Worm (Caenorhabditis elegans): ENCODE data around the gene F56D6.20.

Gene F56D6.20

ce11 chrIV:3914462-3914861 is 1.8 kb downstream of the F56D6.20 start, which contains the start of gene F56D6.19:
F56D6.19 (plus strand) TSS chrIV:3914762.
- TF ChIP-seq ceh-58 (GFP tag; IDR thresholded peaks at IDR 0.05) = no peak

ce11 chrIV:3915296-3915695 is 2.6 kb downstream of the F56D6.20 start, which contains the start of gene srz-20:
srz-20 (plus strand) TSS chrIV:3915596.
- TF ChIP-seq egrh-3 (GFP tag; IDR thresholded peaks at IDR 0.05) (no peak), tbp1 (GFP tag; optimal IDR thresholded peaks at IDR 0.05) (no peak), athp-1 (tag; optimal IDR thresholded peaks at IDR 0.05) (no peak), F55B11.4 (tag; optimal IDR thresholded peaks at IDR 0.05; ENCODE audit: borderline replicate concordance, insufficient read depth) (no peak), lin-40 (tag; optimal IDR thresholded peaks at IDR 0.05) (no peak), ceh-58 (GFP tag; IDR thresholded peaks at IDR 0.05) (no peak), let-526 (GFP tag; IDR thresholded peaks at IDR 0.05) (no peak), sea-2 (GFP tag; IDR thresholded peaks at IDR 0.05) (no peak), tlf-1 (GFP tag; optimal IDR thresholded peaks at IDR 0.05) (no peak), aptf-3 (GFP tag; IDR thresholded peaks at IDR 0.05) (no peak), cebp-1 (GFP tag; IDR thresholded peaks at IDR 0.05) (no peak), cebp-1 (tag; optimal IDR thresholded peaks at IDR 0.05) (no peak), dpl-1 (GFP tag; optimal IDR thresholded peaks at IDR 0.05) (no peak), hrde-1 (tag; optimal IDR thresholded peaks at IDR 0.05; ENCODE audit: borderline replicate concordance) (no peak), nhr-179 (tag; optimal IDR thresholded peaks at IDR 0.05) (no peak), rpc-1 (optimal IDR thresholded peaks at IDR 0.05) (no peak), rpc-1 (tag; optimal IDR thresholded peaks at IDR 0.05) (no peak), hmg-1.2 (GFP tag; IDR thresholded peaks at IDR 0.05) (no peak)

- TF ChIP-seq ztf-18 (tag; optimal IDR thresholded peaks at IDR 0.05) = no peak
- TF ChIP-seq hrde-1 (tag; optimal IDR thresholded peaks at IDR 0.05; ENCODE audit: borderline replicate concordance) = no peak
- no peak for TF ChIP-seq ceh-27 (GFP tag; optimal IDR thresholded peaks at IDR 0.05)
- no peak for TF ChIP-seq bed-2 (GFP tag; IDR thresholded peaks at IDR 0.05)
- TF ChIP-seq tbp1 (GFP tag; optimal IDR thresholded peaks at IDR 0.05) = no peak
- no peak for TF ChIP-seq nhr-90 (tag; optimal IDR thresholded peaks at IDR 0.05)
- TF ChIP-seq mel-28 (tag; optimal IDR thresholded peaks at IDR 0.05; ENCODE audit: borderline replicate concordance) = no peak
- no peak for TF ChIP-seq F37B4.10 (GFP tag; IDR thresholded peaks at IDR 0.05)
- TF ChIP-seq hmg-20 (GFP tag; IDR thresholded peaks at IDR 0.05) = no peak
- TF ChIP-seq pha-4 (tag; optimal IDR thresholded peaks at IDR 0.05) = no peak
- no peak for TF ChIP-seq ekl-4 (GFP tag; IDR thresholded peaks at IDR 0.05)
Measured at ce11 chrIV:3917405-3917804, 4.7 kb downstream of the F56D6.20 start, which contains the start of gene F56D6.14. F56D6.14 (plus strand) TSS chrIV:3917705.

- TF ChIP-seq ztf-3 (GFP tag; optimal IDR thresholded peaks at IDR 0.05) (no peak), lin-35 (GFP tag; optimal IDR thresholded peaks at IDR 0.05) (no peak), madf-6 (GFP tag; IDR thresholded peaks at IDR 0.05) (no peak), ets-4 (GFP tag; optimal IDR thresholded peaks at IDR 0.05) (no peak), F33H1.4 (GFP tag; IDR thresholded peaks at IDR 0.05) (no peak), tlf-1 (GFP tag; optimal IDR thresholded peaks at IDR 0.05) (no peak)
Measured at ce11 chrIV:3918160-3918559, 5.5 kb downstream of the F56D6.20 start, which contains the start of gene F56D6.23. F56D6.23 (plus strand) TSS chrIV:3918460.

- TF ChIP-seq ceh-40 (GFP tag; IDR thresholded peaks at IDR 0.05) = no peak
- TF ChIP-seq Y53G8AR.9 (GFP tag; conservative IDR thresholded peaks at IDR 0.05) = no peak
- no peak for TF ChIP-seq unc-62 (GFP tag; optimal IDR thresholded peaks at IDR 0.05)
- TF ChIP-seq hmg-20 (GFP tag; IDR thresholded peaks at IDR 0.05) = no peak
Measured at ce11 chrIV:3919506-3919905, 6.8 kb downstream of the F56D6.20 start, which contains the start of gene srz-19. srz-19 (plus strand) TSS chrIV:3919806.

All from whole organism, young adult.